Fruit fly (Drosophila melanogaster) whole organism, prepupa: ENCODE results near the gene Or88a.
A peak's percentile ranks its signal among the peaks of the same experiment; 100 is the strongest.

Experiments
- Blimp-1 ChIP-seq: fragments of 200-800 bp; sonication (Bioruptor generic); optimal IDR thresholded peaks from 3 replicates; lab custom pipeline; 2017; ENCODE audit warnings: missing biosample characterization, missing genetic modification characterization, mild to moderate bottlenecking, moderate library complexity, missing genetic modification reagents
- CG10631 ChIP-seq: fragments of 200-800 bp; sonication (Bioruptor generic); optimal IDR thresholded peaks from 2 replicates; lab custom pipeline; 2016; ENCODE audit warnings: missing biosample characterization, missing genetic modification characterization
- CG10669 ChIP-seq: fragments of 200-800 bp; sonication (Bioruptor generic); optimal IDR thresholded peaks from 3 replicates; lab custom pipeline; 2018; ENCODE audit warnings: missing biosample characterization, mild to moderate bottlenecking, missing genetic modification characterization, moderate library complexity
- CG11294 ChIP-seq: fragments of 200-800 bp; sonication (Bioruptor generic); IDR thresholded peaks from 2 replicates; pipeline ENCODE4 v1.3.6; 2022; ENCODE audit warnings: missing biosample characterization, missing genetic modification characterization
- CG11762 ChIP-seq: fragments of 200-800 bp; sonication (Bioruptor generic); optimal IDR thresholded peaks from 3 replicates; lab custom pipeline; 2016; ENCODE audit warnings: missing biosample characterization, missing genetic modification characterization; ENCODE audit not compliant: insufficient read depth
- CG15336 ChIP-seq: fragments of 200-800 bp; sonication (Bioruptor generic); IDR thresholded peaks from 2 replicates; pipeline ENCODE4 v1.3.6; 2022; ENCODE audit warnings: missing biosample characterization, missing genetic modification characterization
- CG1621 ChIP-seq: fragments of 200-800 bp; sonication (Bioruptor generic); optimal IDR thresholded peaks from 3 replicates; lab custom pipeline; 2018; ENCODE audit warnings: missing biosample characterization, mild to moderate bottlenecking, missing genetic modification characterization
- CG16779 ChIP-seq: fragments of 200-800 bp; sonication (Bioruptor generic); optimal IDR thresholded peaks from 3 replicates; lab custom pipeline; 2017; ENCODE audit warnings: missing biosample characterization, mild to moderate bottlenecking, missing genetic modification characterization
- CG32006 ChIP-seq: fragments of 200-800 bp; sonication (Bioruptor generic); optimal IDR thresholded peaks from 3 replicates; lab custom pipeline; 2017; ENCODE audit warnings: missing biosample characterization, mild to moderate bottlenecking, missing genetic modification characterization
- CG34406 ChIP-seq: fragments of 200-800 bp; sonication (Bioruptor generic); optimal IDR thresholded peaks from 3 replicates; lab custom pipeline; 2016; ENCODE audit warnings: missing biosample characterization, missing genetic modification characterization
- CG3919 ChIP-seq: fragments of 200-800 bp; sonication (Bioruptor generic); optimal IDR thresholded peaks from 3 replicates; lab custom pipeline; 2016; ENCODE audit warnings: missing biosample characterization, missing genetic modification characterization
- CG6163 ChIP-seq: fragments of 200-800 bp; sonication (Bioruptor generic); IDR thresholded peaks from 3 replicates; pipeline ENCODE4 v1.3.6; 2022; ENCODE audit warnings: missing biosample characterization, missing genetic modification characterization
- CG6276 ChIP-seq: fragments of 200-800 bp; sonication (Bioruptor generic); optimal IDR thresholded peaks from 2 replicates; lab custom pipeline; 2017; ENCODE audit warnings: missing biosample characterization, mild to moderate bottlenecking, missing genetic modification characterization
- CG6792 ChIP-seq: fragments of 200-800 bp; sonication (Bioruptor generic); optimal IDR thresholded peaks from 3 replicates; lab custom pipeline; 2016; ENCODE audit warnings: missing biosample characterization, missing genetic modification characterization
- CG7368 ChIP-seq: fragments of 200-800 bp; sonication (Bioruptor generic); optimal IDR thresholded peaks from 3 replicates; lab custom pipeline; 2016; ENCODE audit warnings: missing biosample characterization, missing genetic modification characterization
- CG8119 ChIP-seq: fragments of 200-800 bp; sonication (Bioruptor generic); IDR thresholded peaks from 3 replicates; pipeline ENCODE4 v1.3.6; 2022; ENCODE audit warnings: missing biosample characterization, missing genetic modification characterization
- CG8319 ChIP-seq: fragments of 200-800 bp; sonication (Bioruptor generic); optimal IDR thresholded peaks from 3 replicates; lab custom pipeline; 2016; ENCODE audit warnings: missing biosample characterization, missing genetic modification characterization
- CG9139 ChIP-seq: fragments of 200-800 bp; sonication (Bioruptor generic); optimal IDR thresholded peaks from 3 replicates; lab custom pipeline; 2017; ENCODE audit warnings: missing biosample characterization, mild to moderate bottlenecking, missing genetic modification characterization
- Eip78C ChIP-seq: fragments of 200-800 bp; sonication (Bioruptor generic); peaks from one replicate; lab custom pipeline; 2016; ENCODE audit warnings: missing biosample characterization, missing genetic modification characterization
- Eip93F ChIP-seq: fragments of 200-800 bp; sonication (Bioruptor generic); optimal IDR thresholded peaks from 2 replicates; lab custom pipeline; 2016; ENCODE audit warnings: missing biosample characterization, mild to moderate bottlenecking, missing genetic modification characterization
- Ets21C ChIP-seq: fragments of 200-800 bp; sonication (Bioruptor generic); optimal IDR thresholded peaks from 3 replicates; lab custom pipeline; 2016; ENCODE audit warnings: missing biosample characterization, missing genetic modification characterization
- Gug ChIP-seq: fragments of 200-800 bp; sonication (Bioruptor generic); IDR thresholded peaks from 2 replicates; pipeline ENCODE4 v1.3.6; 2022; ENCODE audit warnings: missing biosample characterization, missing genetic modification characterization
- Hr38 ChIP-seq: sonication (Bioruptor generic); optimal IDR thresholded peaks from 2 replicates; lab custom pipeline; 2016; ENCODE audit warnings: missing biosample characterization, missing genetic modification characterization
- Hr39 ChIP-seq: fragments of 200-800 bp; sonication (Bioruptor generic); optimal IDR thresholded peaks from 2 replicates; lab custom pipeline; 2016; ENCODE audit warnings: missing biosample characterization, missing genetic modification characterization
- Hr4 ChIP-seq: fragments of 200-800 bp; sonication (Bioruptor generic); optimal IDR thresholded peaks from 3 replicates; lab custom pipeline; 2016; ENCODE audit warnings: missing biosample characterization, missing genetic modification characterization
- Lpt ChIP-seq: fragments of 200-800 bp; sonication (Bioruptor generic); optimal IDR thresholded peaks from 3 replicates; lab custom pipeline; 2016; ENCODE audit warnings: missing biosample characterization, missing genetic modification characterization
- Met ChIP-seq: fragments of 200-800 bp; sonication (Bioruptor generic); optimal IDR thresholded peaks from 3 replicates; lab custom pipeline; 2016; ENCODE audit warnings: missing biosample characterization, missing genetic modification characterization
- OdsH ChIP-seq: fragments of 200-800 bp; sonication (Bioruptor generic); optimal IDR thresholded peaks from 3 replicates; lab custom pipeline; 2016; ENCODE audit warnings: missing biosample characterization, missing genetic modification characterization
- Smox ChIP-seq: fragments of 200-800 bp; sonication (Bioruptor generic); optimal IDR thresholded peaks from 3 replicates; lab custom pipeline; 2016; ENCODE audit warnings: missing biosample characterization, missing genetic modification characterization
- Sox102F ChIP-seq: fragments of 200-800 bp; sonication (Bioruptor generic); optimal IDR thresholded peaks from 2 replicates; lab custom pipeline; 2016; ENCODE audit warnings: missing biosample characterization, mild to moderate bottlenecking, missing genetic modification characterization
- Sox14 ChIP-seq: fragments of 200-800 bp; sonication (Bioruptor generic); optimal IDR thresholded peaks from 3 replicates; lab custom pipeline; 2016; ENCODE audit warnings: missing biosample characterization, missing genetic modification characterization
- Sox15 ChIP-seq: fragments of 200-800 bp; sonication (Bioruptor generic); optimal IDR thresholded peaks from 3 replicates; lab custom pipeline; 2016; ENCODE audit warnings: missing biosample characterization, missing genetic modification characterization
- achi ChIP-seq: fragments of 200-800 bp; sonication (Bioruptor generic); optimal IDR thresholded peaks from 3 replicates; lab custom pipeline; 2016; ENCODE audit warnings: missing biosample characterization, missing genetic modification characterization
- acj6 ChIP-seq: fragments of 200-800 bp; sonication (Bioruptor generic); optimal IDR thresholded peaks from 3 replicates; lab custom pipeline; 2016; ENCODE audit warnings: missing biosample characterization, missing genetic modification characterization
- cyc ChIP-seq: fragments of 200-800 bp; sonication (Bioruptor generic); optimal IDR thresholded peaks from 3 replicates; lab custom pipeline; 2016; ENCODE audit warnings: missing biosample characterization, missing genetic modification characterization
- dac ChIP-seq: fragments of 200-800 bp; sonication (Bioruptor generic); optimal IDR thresholded peaks from 2 replicates; lab custom pipeline; 2017; ENCODE audit warnings: missing biosample characterization, mild to moderate bottlenecking, missing genetic modification characterization
- eg ChIP-seq: fragments of 200-800 bp; sonication (Bioruptor generic); IDR thresholded peaks from 3 replicates; pipeline ENCODE4 v1.3.6; 2022; ENCODE audit warnings: missing biosample characterization, missing genetic modification characterization
- esn ChIP-seq: fragments of 200-800 bp; sonication (Bioruptor generic); optimal IDR thresholded peaks from 2 replicates; lab custom pipeline; 2016; ENCODE audit warnings: missing biosample characterization, mild to moderate bottlenecking, missing genetic modification characterization, moderate library complexity
- fd59A ChIP-seq: fragments of 200-800 bp; sonication (Bioruptor generic); optimal IDR thresholded peaks from 2 replicates; lab custom pipeline; 2017; ENCODE audit warnings: missing biosample characterization, mild to moderate bottlenecking, missing genetic modification characterization, missing genetic modification reagents
- fd85E ChIP-seq: fragments of 200-800 bp; sonication (Bioruptor generic); optimal IDR thresholded peaks from 3 replicates; lab custom pipeline; 2016; ENCODE audit warnings: missing biosample characterization, missing genetic modification characterization
- fkh ChIP-seq: fragments of 200-800 bp; sonication (Bioruptor generic); optimal IDR thresholded peaks from 3 replicates; lab custom pipeline; 2017; ENCODE audit warnings: missing biosample characterization, mild to moderate bottlenecking, missing genetic modification characterization, moderate library complexity
- lz ChIP-seq: fragments of 200-800 bp; sonication (Bioruptor generic); optimal IDR thresholded peaks from 3 replicates; lab custom pipeline; 2016; ENCODE audit warnings: missing biosample characterization, missing genetic modification characterization
- net ChIP-seq: fragments of 200-800 bp; sonication (Bioruptor generic); optimal IDR thresholded peaks from 3 replicates; lab custom pipeline; 2016; ENCODE audit warnings: missing biosample characterization, missing genetic modification characterization
- pdm3 ChIP-seq: fragments of 200-800 bp; sonication (Bioruptor generic); optimal IDR thresholded peaks from 3 replicates; lab custom pipeline; 2016; ENCODE audit warnings: missing biosample characterization, missing genetic modification characterization
- salr ChIP-seq, 2 experiments: fragments of 200-800 bp; sonication (Bioruptor generic); optimal IDR thresholded peaks; 3 replicates each; lab custom pipeline; 2016 to 2018; ENCODE audit warnings: missing biosample characterization in 2 of 2, missing genetic modification characterization in 2 of 2, mild to moderate bottlenecking in 1 of 2
- spab ChIP-seq: fragments of 200-800 bp; sonication (Bioruptor generic); optimal IDR thresholded peaks from 2 replicates; lab custom pipeline; 2017; ENCODE audit warnings: missing biosample characterization, mild to moderate bottlenecking, missing genetic modification characterization, missing genetic modification reagents
- ss ChIP-seq, 2 experiments: fragments of 200-800 bp; sonication (Bioruptor generic); optimal IDR thresholded peaks; 2 replicates in 1 of 2; 3 replicates in 1 of 2; lab custom pipeline; 2017 to 2018; ENCODE audit warnings: mild to moderate bottlenecking in 2 of 2, missing biosample characterization in 2 of 2, missing genetic modification characterization in 2 of 2, moderate library complexity in 1 of 2
- svp ChIP-seq: fragments of 200-800 bp; sonication (Bioruptor generic); peaks from one replicate; lab custom pipeline; 2016; ENCODE audit warnings: missing biosample characterization, missing genetic modification characterization
- topi ChIP-seq: fragments of 200-800 bp; sonication (Bioruptor generic); optimal IDR thresholded peaks from 3 replicates; lab custom pipeline; 2016; ENCODE audit warnings: missing biosample characterization, missing genetic modification characterization

Or88a gene

DNA sequence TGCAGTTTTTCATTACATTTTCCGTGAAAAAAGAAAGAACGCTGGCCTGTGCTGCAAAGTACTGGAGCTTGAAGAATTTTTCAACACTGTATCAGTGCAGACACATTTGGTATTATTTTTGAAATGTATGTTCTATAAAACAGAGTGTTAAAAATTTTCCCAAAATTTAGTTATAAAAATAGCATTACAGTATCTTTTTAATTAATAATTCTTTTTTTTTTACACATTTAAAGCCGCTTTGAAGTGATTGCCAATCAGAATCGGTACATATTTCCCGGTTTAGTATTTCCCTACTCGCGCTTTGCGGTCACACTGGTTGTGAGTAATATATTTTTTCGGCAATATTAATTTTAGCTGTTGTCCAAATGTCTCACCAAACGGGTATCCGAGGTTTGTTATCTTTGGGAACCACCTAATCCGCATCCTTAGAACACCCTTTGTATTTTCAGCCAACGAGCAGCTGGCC is 13.1 kb downstream of the Or88a start, which contains the start of the genes Abi and twf (continued):
- peak; percentile 73 for TF ChIP-seq svp (GFP tag; lab: Kevin White, UChicago)

DNA sequence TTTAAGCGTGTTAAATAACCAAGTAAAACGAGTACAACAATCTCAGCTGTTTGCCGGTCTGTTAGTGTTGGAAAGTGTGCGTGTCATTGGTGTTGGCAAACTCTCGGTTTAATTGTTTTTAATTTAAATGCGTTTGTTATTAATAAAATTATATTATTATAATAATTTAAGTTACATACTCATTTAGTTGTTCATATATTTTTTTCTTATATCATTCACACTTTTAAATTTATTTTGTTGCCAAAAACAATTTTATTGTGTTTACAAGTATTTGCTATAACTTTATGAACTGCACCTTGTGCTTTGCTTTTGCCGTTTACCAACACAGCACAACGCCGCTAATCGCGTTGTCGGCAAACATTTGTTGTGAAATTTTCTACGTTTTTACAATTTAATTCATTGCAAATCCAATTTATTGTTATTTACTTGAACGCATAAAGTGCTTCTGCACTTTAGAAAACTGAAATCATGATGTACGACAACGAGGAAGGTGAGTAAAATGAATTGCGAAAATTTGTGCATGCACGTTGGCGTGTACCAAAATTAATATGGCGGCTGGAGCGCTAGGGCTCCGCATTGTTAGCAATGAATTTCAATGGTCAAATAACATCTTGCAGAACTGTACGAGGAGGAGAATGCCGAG is 16.4 kb downstream of the Or88a start, which contains the start of the genes 140up and Polr2B:
140up (minus strand) TSS at position 70 of the 643 bp plus-strand sequence.
Polr2B (plus strand) TSS at position 313 of the 643 bp plus-strand sequence.
- TF ChIP-seq CG6163 (GFP tag; lab: Robert Waterston, UW) (peak; percentile 87), CG3919 (peak; percentile 92), Eip93F (GFP tag; lab: Kevin White, UChicago) (peak; percentile 33), achi (GFP tag; lab: Kevin White, UChicago) (peak; percentile 92), salr (GFP tag; optimal IDR thresholded peaks at IDR 0.05; lab: Kevin White, UChicago) (peak; percentile 49 to 87), CG10631 (GFP tag; lab: Kevin White, UChicago) (peak; percentile 96), CG15336 (peak; percentile 86), eg (GFP tag; lab: Robert Waterston, UW) (peak; percentile 87), Smox (GFP tag; lab: Kevin White, UChicago) (peak; percentile 79), CG11294 (peak; percentile 84; the same call in 1 of the 2 replicates), Hr4 (GFP tag; lab: Kevin White, UChicago) (peak; percentile 78), Eip78C (GFP tag; lab: Kevin White, UChicago) (peak; percentile 96), cyc (GFP tag; lab: Kevin White, UChicago) (peak; percentile 89), CG7368 (peak; percentile 88), CG32006 (GFP tag; lab: Kevin White, UChicago) (peak; percentile 92), spab (GFP tag; lab: Kevin White, UChicago) (no peak), acj6 (GFP tag; lab: Kevin White, UChicago) (peak; percentile 92), CG11762 (GFP tag; lab: Kevin White, UChicago) (peak; percentile 87), CG9139 (GFP tag; lab: Kevin White, UChicago) (no peak), pdm3 (GFP tag; lab: Kevin White, UChicago) (peak; percentile 84), CG8319 (peak; percentile 87), Sox102F (GFP tag; lab: Kevin White, UChicago) (peak; percentile 79), Ets21C (GFP tag; lab: Kevin White, UChicago) (peak; percentile 78), fd59A (GFP tag; lab: Kevin White, UChicago) (peak; percentile 71), lz (peak; percentile 87), Lpt (GFP tag; lab: Kevin White, UChicago) (peak; percentile 73), ss (GFP tag; optimal IDR thresholded peaks at IDR 0.05; lab: Kevin White, UChicago) (peak in 1 of 2 experiments; percentile 86), CG1621 (tag; lab: Kevin White, UChicago) (peak; percentile 51), CG16779 (tag; lab: Kevin White, UChicago) (no peak), esn (GFP tag; lab: Kevin White, UChicago) (peak; percentile 91), CG6792 (GFP tag; lab: Kevin White, UChicago) (peak; percentile 87), CG10669 (GFP tag; lab: Kevin White, UChicago) (peak; percentile 87), Gug (GFP tag; lab: Robert Waterston, UW) (peak; percentile 84), CG8119 (peak; percentile 83), dac (GFP tag; lab: Kevin White, UChicago) (peak; percentile 63), CG6276 (GFP tag; lab: Kevin White, UChicago) (no peak), Blimp-1 (GFP tag; lab: Kevin White, UChicago) (peak; percentile 70), net (GFP tag; lab: Kevin White, UChicago) (peak; percentile 82), Met (GFP tag; lab: Kevin White, UChicago) (peak; percentile 86), Hr39 (GFP tag; lab: Kevin White, UChicago) (peak; percentile 87), Hr38 (GFP tag; lab: Kevin White, UChicago) (no peak), OdsH (peak; percentile 93), fd85E (peak; percentile 59), Sox15 (GFP tag; lab: Kevin White, UChicago) (peak; percentile 87), Sox14 (peak; percentile 73), fkh (GFP tag; lab: Kevin White, UChicago) (peak; percentile 83), topi (GFP tag; lab: Kevin White, UChicago) (peak; percentile 86), CG34406 (GFP tag; lab: Kevin White, UChicago) (peak; percentile 92)
